Worm (Caenorhabditis elegans) whole organism, L4/young adult: ENCODE measurements around the gene cab-1.

Experiments used
- W03F9.2 ChIP-seq: fragments of 150-350 bp; optimal IDR thresholded peaks from 2 replicates; lab custom pipeline; 2014; ENCODE audit warnings: missing biosample characterization, missing genetic modification characterization
- dao-5 ChIP-seq: sonication (generic microtip); optimal IDR thresholded peaks from 2 replicates; lab custom pipeline; 2016; ENCODE audit warnings: missing genotype, missing genetic modification characterization, moderate library complexity, missing compliant biosample characterization
- him-1 ChIP-seq: sonication (generic microtip); optimal IDR thresholded peaks from 2 replicates; lab custom pipeline; 2016; ENCODE audit warnings: missing genotype, missing genetic modification reagents, missing genetic modification characterization, missing compliant biosample characterization

- TF ChIP-seq him-1, result no peak
- no peak for TF ChIP-seq W03F9.2 (tag; lab: Kevin White, UChicago)
- no peak for TF ChIP-seq dao-5
Observed at ce11 chrX:12182684-12183477, 29.8 kb downstream of the cab-1 start.
